Worm (Caenorhabditis elegans) whole organism, L2 larva: ENCODE data around the gene ttr-48.

ENCODE experiments used
- ZK546.5 ChIP-seq: sonication (generic microtip); optimal IDR thresholded peaks from 2 replicates; lab custom pipeline; 2017; ENCODE audit warnings: missing biosample characterization, missing genetic modification characterization
- aly-2 ChIP-seq: fragments of 150-350 bp; optimal IDR thresholded peaks from 2 replicates; lab custom pipeline; 2014; ENCODE audit warnings: missing biosample characterization, missing genetic modification characterization
- blmp-1 ChIP-seq: sonication (generic microtip); optimal IDR thresholded peaks from 2 replicates; lab custom pipeline; 2017; ENCODE audit warnings: missing genetic modification characterization, mild to moderate bottlenecking, missing compliant biosample characterization, antibody characterized with exemption, moderate library complexity; ENCODE audit not compliant: insufficient read depth
- egl-27 ChIP-seq: sonication (generic microtip); optimal IDR thresholded peaks from 3 replicates; lab custom pipeline; 2017; ENCODE audit warnings: missing biosample characterization, missing genetic modification reagents, missing genetic modification characterization
- mdl-1 ChIP-seq, 2 experiments: fragments of 150-350 bp in 1 of 2; sonication (generic microtip) in 1 of 2; optimal IDR thresholded peaks; 2 replicates each; lab custom pipeline; 2017; ENCODE audit warnings: missing biosample characterization in 2 of 2, missing genetic modification characterization in 2 of 2
- nhr-12 ChIP-seq: fragments of 150-350 bp; optimal IDR thresholded peaks from 2 replicates; lab custom pipeline; 2014; ENCODE audit warnings: missing biosample characterization, missing genetic modification characterization
- nhr-23 ChIP-seq: fragments of 150-350 bp; optimal IDR thresholded peaks from 2 replicates; lab custom pipeline; 2014; ENCODE audit warnings: missing biosample characterization, missing genetic modification reagents, missing genetic modification characterization
- nhr-6 ChIP-seq: fragments of 150-350 bp; optimal IDR thresholded peaks from 2 replicates; lab custom pipeline; 2014; ENCODE audit warnings: missing biosample characterization, missing genetic modification characterization
- sem-4 ChIP-seq: fragments of 150-350 bp; optimal IDR thresholded peaks from 2 replicates; lab custom pipeline; 2014; ENCODE audit warnings: missing biosample characterization, missing genetic modification reagents, missing genetic modification characterization
- snpc-4 ChIP-seq: fragments of 150-350 bp; optimal IDR thresholded peaks from 2 replicates; lab custom pipeline; 2014; ENCODE audit warnings: missing biosample characterization, missing genetic modification characterization
- unc-39 ChIP-seq: fragments of 150-350 bp; optimal IDR thresholded peaks from 2 replicates; lab custom pipeline; 2014; ENCODE audit warnings: missing biosample characterization, missing genetic modification characterization
- zag-1 ChIP-seq: fragments of 150-350 bp; optimal IDR thresholded peaks from 2 replicates; lab custom pipeline; 2014; ENCODE audit warnings: missing biosample characterization, missing genetic modification characterization
- ztf-11 ChIP-seq: sonication (generic microtip); optimal IDR thresholded peaks from 2 replicates; lab custom pipeline; 2017; ENCODE audit warnings: missing biosample characterization, missing genetic modification characterization

DNA sequence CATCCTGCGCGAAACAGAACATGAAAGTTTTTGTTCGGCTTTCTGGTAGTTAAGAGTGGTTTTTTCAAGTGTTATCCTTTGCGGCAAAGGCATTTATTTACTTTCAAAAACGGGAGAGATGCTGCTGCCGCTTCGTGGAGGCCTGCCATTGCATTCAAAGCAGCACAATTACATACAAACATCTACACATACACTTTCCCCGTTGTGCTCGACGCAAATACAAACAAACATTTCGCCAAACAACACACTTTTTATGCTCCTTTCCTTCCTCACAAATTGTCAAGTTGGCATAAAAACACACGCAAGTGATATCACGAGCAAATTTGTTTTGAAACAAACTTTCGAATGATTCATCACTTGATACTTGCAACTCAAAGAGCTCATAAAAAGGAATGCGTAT, 16.1 kb downstream of the ttr-48 start:
- TF ChIP-seq nhr-6 (tag; lab: Kevin White, UChicago) (no peak), nhr-23 (tag; lab: Kevin White, UChicago) (no peak), zag-1 (tag; lab: Kevin White, UChicago) (no peak), egl-27 (tag; lab: Kevin White, UChicago) (no peak), snpc-4 (tag; lab: Kevin White, UChicago) (no peak), mdl-1 (tag; optimal IDR thresholded peaks at IDR 0.05; lab: Kevin White, UChicago) (no peak), ztf-11 (no peak), ZK546.5 (tag; lab: Kevin White, UChicago) (no peak), aly-2 (tag; lab: Kevin White, UChicago) (no peak), nhr-12 (no peak), blmp-1 (no peak), unc-39 (tag; lab: Kevin White, UChicago) (no peak), sem-4 (tag; lab: Kevin White, UChicago) (no peak)
